Fruit fly (Drosophila melanogaster) whole organism, embryonic: ENCODE results near the gene CG3040.

Experiments used
- Aef1 ChIP-seq: fragments of 200-800 bp; sonication (Bioruptor generic); IDR thresholded peaks from 3 replicates; pipeline ENCODE4 v1.3.6; 2022; ENCODE audit warnings: missing biosample characterization, missing genetic modification characterization
- CG1024 ChIP-seq: fragments of 200-800 bp; sonication (Bioruptor generic); IDR thresholded peaks from 2 replicates; pipeline ENCODE4 v1.3.6; 2022; ENCODE audit warnings: missing biosample characterization, missing genetic modification characterization
- CG10267 ChIP-seq: fragments of 200-800 bp; sonication (Bioruptor generic); optimal IDR thresholded peaks from 2 replicates; lab custom pipeline; 2018; ENCODE audit warnings: missing biosample characterization, mild to moderate bottlenecking, missing genetic modification characterization, moderate library complexity
- CG10366 ChIP-seq: fragments of 200-800 bp; sonication (Bioruptor generic); IDR thresholded peaks from 2 replicates; pipeline ENCODE4 v1.3.6; 2022; ENCODE audit warnings: missing biosample characterization, missing genetic modification characterization
- CG10431 ChIP-seq: fragments of 200-800 bp; sonication (Bioruptor generic); optimal IDR thresholded peaks from 3 replicates; lab custom pipeline; 2018; ENCODE audit warnings: missing biosample characterization, mild to moderate bottlenecking, missing genetic modification characterization
- CG10565 ChIP-seq: fragments of 200-800 bp; sonication (Bioruptor generic); optimal IDR thresholded peaks from 3 replicates; lab custom pipeline; 2016; ENCODE audit warnings: missing biosample characterization, mild to moderate bottlenecking, missing genetic modification characterization
- CG11504 ChIP-seq: fragments of 200-800 bp; sonication (Bioruptor generic); optimal IDR thresholded peaks from 3 replicates; lab custom pipeline; 2019; ENCODE audit warnings: missing biosample characterization, mild to moderate bottlenecking, missing genetic modification characterization, moderate library complexity
- CG11695 ChIP-seq: fragments of 200-800 bp; sonication (Bioruptor generic); IDR thresholded peaks from 3 replicates; pipeline ENCODE4 v1.3.6; 2022; ENCODE audit warnings: missing biosample characterization, missing genetic modification characterization
- CG12104 ChIP-seq: fragments of 200-800 bp; sonication (Bioruptor generic); optimal IDR thresholded peaks from 3 replicates; lab custom pipeline; 2016; ENCODE audit warnings: missing biosample characterization, missing genetic modification characterization
- CG1233 ChIP-seq: fragments of 200-800 bp; sonication (Bioruptor generic); optimal IDR thresholded peaks from 4 replicates; lab custom pipeline; 2018; ENCODE audit warnings: missing biosample characterization, mild to moderate bottlenecking, missing genetic modification characterization
- CG12659 ChIP-seq: fragments of 200-800 bp; sonication (Bioruptor generic); optimal IDR thresholded peaks from 3 replicates; lab custom pipeline; 2017; ENCODE audit warnings: mild to moderate bottlenecking, missing biosample characterization, missing genetic modification reagents, missing genetic modification characterization
- CG12744 ChIP-seq: fragments of 200-800 bp; sonication (Bioruptor generic); optimal IDR thresholded peaks from 2 replicates; lab custom pipeline; 2016; ENCODE audit warnings: missing biosample characterization, missing genetic modification characterization
- CG12769 ChIP-seq: fragments of 200-800 bp; sonication (Bioruptor generic); optimal IDR thresholded peaks from 2 replicates; lab custom pipeline; 2019; ENCODE audit warnings: missing biosample characterization, mild to moderate bottlenecking, missing genetic modification characterization, moderate library complexity
- CG13287 ChIP-seq: fragments of 200-800 bp; sonication (Bioruptor generic); IDR thresholded peaks from 2 replicates; pipeline ENCODE4 v1.3.6; 2022; ENCODE audit warnings: missing biosample characterization, missing genetic modification characterization; ENCODE audit not compliant: partially characterized antibody
- CG13894 ChIP-seq: fragments of 200-800 bp; sonication (Bioruptor generic); optimal IDR thresholded peaks from 3 replicates; lab custom pipeline; 2018; ENCODE audit warnings: missing biosample characterization, mild to moderate bottlenecking, missing genetic modification characterization, moderate library complexity
- CG14050 ChIP-seq: fragments of 200-800 bp; sonication (Bioruptor generic); IDR thresholded peaks from 3 replicates; pipeline ENCODE4 v1.3.6; 2022; ENCODE audit warnings: missing biosample characterization, missing genetic modification characterization
- CG15269 ChIP-seq: fragments of 200-800 bp; sonication (Bioruptor generic); optimal IDR thresholded peaks from 2 replicates; lab custom pipeline; 2018; ENCODE audit warnings: missing biosample characterization, mild to moderate bottlenecking, missing genetic modification characterization, moderate library complexity
- CG15514 ChIP-seq: fragments of 200-800 bp; sonication (Bioruptor generic); optimal IDR thresholded peaks from 3 replicates; lab custom pipeline; 2017; ENCODE audit warnings: missing biosample characterization, missing genetic modification characterization, mild to moderate bottlenecking, moderate library complexity, missing genetic modification reagents
- CG15696 ChIP-seq: fragments of 200-800 bp; sonication (Bioruptor generic); optimal IDR thresholded peaks from 2 replicates; lab custom pipeline; 2019; ENCODE audit warnings: missing biosample characterization, mild to moderate bottlenecking, missing genetic modification characterization, moderate library complexity
- CG17385 ChIP-seq: fragments of 200-800 bp; sonication (Bioruptor generic); optimal IDR thresholded peaks from 3 replicates; lab custom pipeline; 2018; ENCODE audit warnings: missing biosample characterization, mild to moderate bottlenecking, missing genetic modification characterization
- CG31441 ChIP-seq: fragments of 200-800 bp; sonication (Bioruptor generic); IDR thresholded peaks from 2 replicates; pipeline ENCODE4 v1.3.6; 2022; ENCODE audit warnings: missing biosample characterization, missing genetic modification characterization
- CG4820 ChIP-seq: fragments of 200-800 bp; sonication (Bioruptor generic); optimal IDR thresholded peaks from 3 replicates; lab custom pipeline; 2016; ENCODE audit warnings: missing biosample characterization, missing genetic modification characterization
- CG5180 ChIP-seq: fragments of 200-800 bp; sonication (Bioruptor generic); optimal IDR thresholded peaks from 3 replicates; lab custom pipeline; 2017; ENCODE audit warnings: missing biosample characterization, missing genetic modification characterization, mild to moderate bottlenecking, moderate library complexity, missing genetic modification reagents
- CG5953 ChIP-seq: fragments of 200-800 bp; sonication (Bioruptor generic); IDR thresholded peaks from 2 replicates; pipeline ENCODE4 v1.3.6; 2022; ENCODE audit warnings: missing biosample characterization, missing genetic modification characterization
- Camta ChIP-seq: fragments of 200-800 bp; sonication (Bioruptor generic); optimal IDR thresholded peaks from 2 replicates; lab custom pipeline; 2016; ENCODE audit warnings: missing biosample characterization, missing genetic modification characterization
- D ChIP-seq, 2 experiments: fragments of 200-800 bp in 1 of 2; fragments of >200 bp in 1 of 2; sonication (Bioruptor generic) in 1 of 2; optimal IDR thresholded peaks; 2 replicates in 1 of 2; 3 replicates in 1 of 2; lab custom pipeline; 2017; ENCODE audit warnings: mild to moderate bottlenecking in 1 of 2, missing biosample characterization in 1 of 2, missing genetic modification characterization in 1 of 2, missing genetic modification reagents in 1 of 2
- D19A ChIP-seq: fragments of 200-800 bp; optimal IDR thresholded peaks from 3 replicates; lab custom pipeline; 2019; ENCODE audit warnings: missing biosample characterization, mild to moderate bottlenecking, missing genetic modification characterization, moderate library complexity
- Dip3 ChIP-seq: fragments of 200-800 bp; sonication (Bioruptor generic); optimal IDR thresholded peaks from 3 replicates; lab custom pipeline; 2016; ENCODE audit warnings: missing biosample characterization, missing genetic modification characterization
- H2.0 ChIP-seq: fragments of 200-800 bp; sonication (Bioruptor generic); IDR thresholded peaks from 2 replicates; pipeline ENCODE4 v1.3.6; 2022; ENCODE audit warnings: missing biosample characterization, missing genetic modification characterization
- HLHmδ ChIP-seq: fragments of 200-800 bp; sonication (Bioruptor generic); optimal IDR thresholded peaks from 2 replicates; lab custom pipeline; 2018; ENCODE audit warnings: missing biosample characterization, mild to moderate bottlenecking, missing genetic modification characterization, moderate library complexity
- Max ChIP-seq: fragments of 200-800 bp; sonication (Bioruptor generic); optimal IDR thresholded peaks from 2 replicates; lab custom pipeline; 2016; ENCODE audit warnings: missing biosample characterization, mild to moderate bottlenecking, missing genetic modification characterization
- Myb ChIP-seq: fragments of 200-800 bp; sonication (Bioruptor generic); optimal IDR thresholded peaks from 2 replicates; lab custom pipeline; 2016; ENCODE audit warnings: missing biosample characterization, missing genetic modification characterization
- Nf-YB ChIP-seq: fragments of 200-800 bp; sonication (Bioruptor generic); optimal IDR thresholded peaks from 3 replicates; lab custom pipeline; 2019; ENCODE audit warnings: missing biosample characterization, mild to moderate bottlenecking, missing genetic modification characterization, moderate library complexity
- Rx ChIP-seq: fragments of 200-800 bp; sonication (Bioruptor generic); IDR thresholded peaks from 2 replicates; pipeline ENCODE4 v1.3.6; 2022; ENCODE audit warnings: missing biosample characterization, missing genetic modification characterization
- Spps ChIP-seq: fragments of 200-800 bp; sonication (Bioruptor generic); optimal IDR thresholded peaks from 2 replicates; lab custom pipeline; 2018; ENCODE audit warnings: missing biosample characterization, mild to moderate bottlenecking, missing genetic modification characterization
- Stat92E ChIP-seq, 3 experiments: fragments of >200 bp in 2 of 3; fragments of 200-800 bp in 1 of 3; sonication (Bioruptor generic) in 1 of 3; optimal IDR thresholded peaks; 2 replicates each; lab custom pipeline; 2017 to 2019; ENCODE audit warnings: missing biosample characterization in 3 of 3, missing genetic modification characterization in 3 of 3, mild to moderate bottlenecking in 1 of 3, moderate library complexity in 1 of 3
- ash1 ChIP-seq: fragments of 200-800 bp; sonication (Bioruptor generic); optimal IDR thresholded peaks from 2 replicates; lab custom pipeline; 2018; ENCODE audit warnings: missing biosample characterization, mild to moderate bottlenecking, missing genetic modification characterization
- ato ChIP-seq: fragments of 200-800 bp; sonication (Bioruptor generic); IDR thresholded peaks from 2 replicates; pipeline ENCODE4 v1.3.6; 2022; ENCODE audit warnings: missing biosample characterization, missing genetic modification characterization; ENCODE audit not compliant: partially characterized antibody
- caup ChIP-seq: fragments of 200-800 bp; sonication (Bioruptor generic); optimal IDR thresholded peaks from 3 replicates; lab custom pipeline; 2017; ENCODE audit warnings: missing biosample characterization, mild to moderate bottlenecking, missing genetic modification characterization, moderate library complexity; ENCODE audit not compliant: severe bottlenecking
- dmrt11E ChIP-seq: fragments of 200-800 bp; sonication (Bioruptor generic); optimal IDR thresholded peaks from 3 replicates; lab custom pipeline; 2018; ENCODE audit warnings: missing biosample characterization, mild to moderate bottlenecking, missing genetic modification characterization, moderate library complexity
- exex ChIP-seq: fragments of 200-800 bp; sonication (Bioruptor generic); optimal IDR thresholded peaks from 4 replicates; lab custom pipeline; 2018; ENCODE audit warnings: missing biosample characterization, mild to moderate bottlenecking, missing genetic modification characterization, moderate library complexity
- gcm2 ChIP-seq: fragments of 200-800 bp; sonication (Bioruptor generic); optimal IDR thresholded peaks from 2 replicates; lab custom pipeline; 2016; ENCODE audit warnings: missing biosample characterization, missing genetic modification characterization
- kni ChIP-seq: fragments of 200-800 bp; sonication (Bioruptor generic); optimal IDR thresholded peaks from 3 replicates; lab custom pipeline; 2017; ENCODE audit warnings: mild to moderate bottlenecking, missing biosample characterization, missing genetic modification reagents, missing genetic modification characterization
- lmd ChIP-seq: fragments of 200-800 bp; sonication (Bioruptor generic); IDR thresholded peaks from 2 replicates; pipeline ENCODE4 v1.3.6; 2022; ENCODE audit warnings: missing biosample characterization, missing genetic modification characterization
- otp ChIP-seq: fragments of 200-800 bp; sonication (Bioruptor generic); IDR thresholded peaks from 3 replicates; pipeline ENCODE4, ENCODE4 v1.3.6; 2022; ENCODE audit warnings: missing biosample characterization, missing genetic modification characterization
- pnt ChIP-seq: fragments of 200-800 bp; sonication (Bioruptor generic); optimal IDR thresholded peaks from 3 replicates; lab custom pipeline; 2016; ENCODE audit warnings: missing biosample characterization, missing genetic modification characterization
- scrt ChIP-seq: fragments of 200-800 bp; sonication (Bioruptor generic); optimal IDR thresholded peaks from 2 replicates; lab custom pipeline; 2018; ENCODE audit warnings: missing biosample characterization, mild to moderate bottlenecking, missing genetic modification characterization, moderate library complexity
- shn ChIP-seq: fragments of 200-800 bp; sonication (Bioruptor generic); optimal IDR thresholded peaks from 3 replicates; lab custom pipeline; 2016; ENCODE audit warnings: missing biosample characterization, missing genetic modification characterization

Gene CG3040

dm6 chrX:7001135-7001769 is 28.1 kb upstream of the CG3040 start (continued):
- TF ChIP-seq lmd (GFP tag; lab: Robert Waterston, UW): peak; percentile 42; the same call in 1 of the 2 replicates
- TF ChIP-seq gcm2 (GFP tag; lab: Kevin White, UChicago): no peak
- peak; percentile 45 for TF ChIP-seq CG12659 (GFP tag; lab: Kevin White, UChicago)
- peak; percentile 8 for TF ChIP-seq exex (tag; lab: Kevin White, UChicago)
- no peak for TF ChIP-seq CG15514 (GFP tag; lab: Kevin White, UChicago)
- peak; percentile 30 for TF ChIP-seq dmrt11E (tag; lab: Kevin White, UChicago)
- TF ChIP-seq Camta (GFP tag; lab: Kevin White, UChicago): no peak
- TF ChIP-seq caup (GFP tag; lab: Kevin White, UChicago): peak; percentile 39
- TF ChIP-seq CG13287 (GFP tag; lab: Robert Waterston, UW): no peak
- no peak for TF ChIP-seq kni (GFP tag; lab: Kevin White, UChicago)
- peak; percentile 45 for TF ChIP-seq CG1024 (GFP tag; lab: Robert Waterston, UW)
- peak; percentile 75 for TF ChIP-seq CG31441 (GFP tag; lab: Robert Waterston, UW)
- no peak for TF ChIP-seq CG1233 (GFP tag; lab: Kevin White, UChicago)
- no peak for TF ChIP-seq Nf-YB (GFP tag; lab: Kevin White, UChicago)
- peak; percentile 44 for TF ChIP-seq CG13894 (tag; lab: Kevin White, UChicago)
- TF ChIP-seq H2.0 (GFP tag; lab: Robert Waterston, UW): peak; percentile 46; the same call in 1 of the 2 replicates
- TF ChIP-seq CG4820 (GFP tag; lab: Kevin White, UChicago): no peak
- TF ChIP-seq ato (GFP tag; lab: Robert Waterston, UW): no peak
- TF ChIP-seq CG12104: peak; percentile 18
- TF ChIP-seq CG17385 (GFP tag; lab: Kevin White, UChicago): peak; percentile 50
- TF ChIP-seq ash1: no peak
- no peak for TF ChIP-seq Rx (GFP tag; lab: Robert Waterston, UW)
- no peak for TF ChIP-seq shn (GFP tag; lab: Kevin White, UChicago)
- TF ChIP-seq CG11504 (tag; lab: Kevin White, UChicago): peak; percentile 3
- TF ChIP-seq otp (GFP tag; lab: Robert Waterston, UW): peak; percentile 55; the same call in 1 of the 3 replicates
- TF ChIP-seq CG15696 (tag; lab: Kevin White, UChicago): no peak
- TF ChIP-seq pnt (GFP tag; lab: Kevin White, UChicago): no peak
- peak; percentile 37 for TF ChIP-seq CG5180 (GFP tag; lab: Kevin White, UChicago)
- peak; percentile 55 for TF ChIP-seq CG11695
- TF ChIP-seq Myb (GFP tag; lab: Kevin White, UChicago): no peak
- TF ChIP-seq D19A: peak; percentile 53
- no peak for TF ChIP-seq Stat92E (GFP tag; optimal IDR thresholded peaks at IDR 0.05; lab: Kevin White, UChicago)
- peak; percentile 33 for TF ChIP-seq Max (GFP tag; lab: Kevin White, UChicago)
- peak; percentile 49; the same call in 2 of the 3 replicates for TF ChIP-seq Aef1 (GFP tag; lab: Robert Waterston, UW)
- TF ChIP-seq CG5953: no peak
- TF ChIP-seq D (optimal IDR thresholded peaks at IDR 0.05; lab: Kevin White, UChicago): no peak
- TF ChIP-seq D (GFP tag; optimal IDR thresholded peaks at IDR 0.05; lab: Kevin White, UChicago): peak; percentile 49
- TF ChIP-seq CG10431 (GFP tag; lab: Kevin White, UChicago): no peak
- TF ChIP-seq CG14050 (GFP tag; lab: Robert Waterston, UW): no peak
- peak; percentile 30 for TF ChIP-seq CG10267 (tag; lab: Kevin White, UChicago)
- peak; percentile 59 for TF ChIP-seq CG12769 (tag; lab: Kevin White, UChicago)
- TF ChIP-seq Spps (tag; lab: Kevin White, UChicago): peak; percentile 39
- TF ChIP-seq CG15269 (tag; lab: Kevin White, UChicago): peak; percentile 60
- TF ChIP-seq scrt: peak; percentile 41
- TF ChIP-seq CG12744: no peak
- no peak for TF ChIP-seq CG10565 (GFP tag; lab: Kevin White, UChicago)
- TF ChIP-seq HLHmδ (GFP tag; lab: Kevin White, UChicago): no peak
- TF ChIP-seq CG10366 (GFP tag; lab: Robert Waterston, UW): peak; percentile 27; the same call in 1 of the 2 replicates
- peak; percentile 42 for TF ChIP-seq Dip3 (GFP tag; lab: Kevin White, UChicago)
